Worm (Caenorhabditis elegans) whole organism, L1 larva: ENCODE results near the gene F52H2.5.

ENCODE experiments used
- C04F5.9 ChIP-seq: sonication (generic microtip); optimal IDR thresholded peaks from 2 replicates; lab custom pipeline; 2016; ENCODE audit warnings: missing genetic modification characterization, missing compliant biosample characterization
- C16A3.4 ChIP-seq: fragments of 150-350 bp; optimal IDR thresholded peaks from 2 replicates; lab custom pipeline; 2014; ENCODE audit warnings: missing biosample characterization, missing genetic modification characterization
- F16B12.6 ChIP-seq: fragments of 150-350 bp; optimal IDR thresholded peaks from 2 replicates; lab custom pipeline; 2014; ENCODE audit warnings: missing biosample characterization, missing genetic modification characterization
- Y116A8C.19 ChIP-seq: sonication (generic microtip); optimal IDR thresholded peaks from 2 replicates; lab custom pipeline; 2016; ENCODE audit warnings: missing compliant biosample characterization, missing genetic modification characterization, borderline replicate concordance
- aly-2 ChIP-seq: fragments of 150-350 bp; optimal IDR thresholded peaks from 2 replicates; lab custom pipeline; 2014; ENCODE audit warnings: missing biosample characterization, missing genetic modification characterization
- blmp-1 ChIP-seq: fragments of 150-350 bp; optimal IDR thresholded peaks from 2 replicates; lab custom pipeline; 2014; ENCODE audit warnings: missing biosample characterization, missing genetic modification characterization
- ceh-63 ChIP-seq: fragments of 200-800 bp; sonication (Bioruptor generic); optimal IDR thresholded peaks from 2 replicates; lab custom pipeline; 2018; ENCODE audit warnings: mild to moderate bottlenecking, missing genetic modification characterization, missing compliant biosample characterization
- ceh-88 ChIP-seq: fragments of 200-800 bp; sonication (Bioruptor generic); IDR thresholded peaks from 2 replicates; pipeline ENCODE4 v1.3.6; 2022; ENCODE audit warnings: missing genetic modification characterization, missing compliant biosample characterization
- ceh-90 ChIP-seq: sonication (generic microtip); optimal IDR thresholded peaks from 2 replicates; lab custom pipeline; 2016; ENCODE audit warnings: missing genetic modification characterization, missing compliant biosample characterization
- ces-1 ChIP-seq: fragments of 150-350 bp; optimal IDR thresholded peaks from 2 replicates; lab custom pipeline; 2014; ENCODE audit warnings: missing biosample characterization, missing genetic modification reagents, missing genetic modification characterization
- dpl-1 ChIP-seq, 3 experiments: fragments of 150-350 bp in 2 of 3; sonication (generic microtip) in 1 of 3; optimal IDR thresholded peaks; 2 replicates each; lab custom pipeline; 2014 to 2017; ENCODE audit warnings: missing biosample characterization in 3 of 3, missing genetic modification characterization in 3 of 3, missing genetic modification reagents in 3 of 3
- dsc-1 ChIP-seq: sonication (generic microtip); optimal IDR thresholded peaks from 2 replicates; lab custom pipeline; 2016; ENCODE audit warnings: mild to moderate bottlenecking, missing genetic modification characterization, missing compliant biosample characterization
- efl-3 ChIP-seq: fragments of 200-800 bp; sonication (Bioruptor generic); optimal IDR thresholded peaks from 2 replicates; lab custom pipeline; 2018; ENCODE audit warnings: mild to moderate bottlenecking, missing genetic modification characterization, missing compliant biosample characterization
- egl-27 ChIP-seq, 2 experiments: fragments of 150-350 bp in 1 of 2; sonication (generic microtip); optimal IDR thresholded peaks; 3 replicates each; lab custom pipeline; 2017 to 2018; ENCODE audit warnings: missing biosample characterization in 2 of 2, missing genetic modification characterization in 2 of 2, missing genetic modification reagents in 2 of 2
- elt-3 ChIP-seq, 6 experiments: fragments of 150-350 bp in 1 of 6; sonication (generic microtip); optimal IDR thresholded peaks; 2 replicates each; lab custom pipeline; 2017 to 2018; ENCODE audit warnings: missing biosample characterization in 6 of 6, missing genetic modification characterization in 6 of 6, inconsistent platforms in 1 of 6
- fkh-10 ChIP-seq: sonication (generic microtip); optimal IDR thresholded peaks from 2 replicates; lab custom pipeline; 2017; ENCODE audit warnings: missing biosample characterization, missing genetic modification reagents, missing genetic modification characterization
- fkh-4 ChIP-seq: sonication (generic microtip); optimal IDR thresholded peaks from 2 replicates; lab custom pipeline; 2016; ENCODE audit warnings: missing compliant biosample characterization, missing genetic modification characterization, borderline replicate concordance
- fos-1 ChIP-seq: fragments of 150-350 bp; optimal IDR thresholded peaks from 2 replicates; lab custom pipeline; 2014; ENCODE audit warnings: missing biosample characterization, missing genetic modification characterization
- grh-1 ChIP-seq: fragments of 200-800 bp; sonication (Bioruptor generic); IDR thresholded peaks from 2 replicates; pipeline ENCODE4 v1.3.6; 2022; ENCODE audit warnings: missing genetic modification reagents, missing genetic modification characterization, missing compliant biosample characterization
- hlh-4 ChIP-seq: sonication (generic microtip); optimal IDR thresholded peaks from 2 replicates; lab custom pipeline; 2016; ENCODE audit warnings: mild to moderate bottlenecking, missing genetic modification characterization, missing compliant biosample characterization
- isw-1 ChIP-seq: fragments of 200-800 bp; sonication (Bioruptor generic); IDR thresholded peaks from 2 replicates; pipeline ENCODE4 v1.3.6; 2022; ENCODE audit warnings: missing genetic modification characterization, missing compliant biosample characterization
- jun-1 ChIP-seq: fragments of 150-350 bp; optimal IDR thresholded peaks from 2 replicates; lab custom pipeline; 2014; ENCODE audit warnings: missing biosample characterization, missing genetic modification reagents, missing genetic modification characterization
- lin-14 ChIP-seq: fragments of 200-800 bp; sonication (Bioruptor generic); optimal IDR thresholded peaks from 2 replicates; lab custom pipeline; 2018; ENCODE audit warnings: mild to moderate bottlenecking, missing genetic modification characterization, moderate library complexity, missing compliant biosample characterization
- lin-15B ChIP-seq: fragments of 150-350 bp; sonication (generic microtip); optimal IDR thresholded peaks from 3 replicates; lab custom pipeline; 2014; ENCODE audit warnings: missing biosample characterization, missing genetic modification characterization
- lin-35 ChIP-seq, 2 experiments: fragments of 150-350 bp; optimal IDR thresholded peaks; 2 replicates each; lab custom pipeline; 2014; ENCODE audit warnings: missing biosample characterization in 2 of 2, missing genetic modification characterization in 2 of 2, missing genetic modification reagents in 2 of 2
- lin-39 ChIP-seq: fragments of 150-350 bp; optimal IDR thresholded peaks from 2 replicates; lab custom pipeline; 2014; ENCODE audit warnings: missing biosample characterization, missing genetic modification reagents, missing genetic modification characterization
- mab-9 ChIP-seq: fragments of 200-800 bp; sonication (Bioruptor generic); IDR thresholded peaks from 2 replicates; pipeline ENCODE4 v1.3.6; 2022; ENCODE audit warnings: missing genetic modification reagents, missing genetic modification characterization, missing compliant biosample characterization
- mdl-1 ChIP-seq, 2 experiments: fragments of 150-350 bp; optimal IDR thresholded peaks; 2 replicates each; lab custom pipeline; 2014 to 2017; ENCODE audit warnings: missing biosample characterization in 2 of 2, missing genetic modification characterization in 2 of 2, inconsistent platforms in 1 of 2
- mef-2 ChIP-seq: fragments of 150-350 bp; optimal IDR thresholded peaks from 2 replicates; lab custom pipeline; 2014; ENCODE audit warnings: missing biosample characterization, missing genetic modification characterization
- nhr-19 ChIP-seq: fragments of 200-800 bp; sonication (Bioruptor generic); conservative IDR thresholded peaks from 2 replicates; pipeline ENCODE4 v1.3.6; 2022; ENCODE audit warnings: missing genetic modification characterization, missing compliant biosample characterization
- nhr-20 ChIP-seq: sonication (generic microtip); optimal IDR thresholded peaks from 2 replicates; lab custom pipeline; 2016; ENCODE audit warnings: mild to moderate bottlenecking, missing genetic modification characterization, missing compliant biosample characterization
- nhr-237 ChIP-seq: fragments of 150-350 bp; optimal IDR thresholded peaks from 2 replicates; lab custom pipeline; 2014; ENCODE audit warnings: missing biosample characterization, missing genetic modification characterization
- nhr-28 ChIP-seq: fragments of 150-350 bp; optimal IDR thresholded peaks from 2 replicates; lab custom pipeline; 2014; ENCODE audit warnings: missing biosample characterization, missing genetic modification characterization
- nhr-47 ChIP-seq: sonication (generic microtip); optimal IDR thresholded peaks from 2 replicates; lab custom pipeline; 2016; ENCODE audit warnings: mild to moderate bottlenecking, missing genetic modification characterization, moderate library complexity, missing compliant biosample characterization
- nhr-71 ChIP-seq: sonication (generic microtip); optimal IDR thresholded peaks from 2 replicates; lab custom pipeline; 2016; ENCODE audit warnings: mild to moderate bottlenecking, missing genetic modification characterization, moderate library complexity, missing compliant biosample characterization
- nhr-84 ChIP-seq: sonication (generic microtip); optimal IDR thresholded peaks from 2 replicates; lab custom pipeline; 2017; ENCODE audit warnings: missing biosample characterization, missing genetic modification characterization
- nhr-85 ChIP-seq: sonication (generic microtip); peaks from one replicate; lab custom pipeline; 2016; ENCODE audit warnings: missing genetic modification characterization, inconsistent platforms, missing compliant biosample characterization
- nhr-90 ChIP-seq: sonication (generic microtip); optimal IDR thresholded peaks from 2 replicates; lab custom pipeline; 2016; ENCODE audit warnings: mild to moderate bottlenecking, missing genetic modification characterization, missing compliant biosample characterization; ENCODE audit not compliant: poor library complexity
- pqm-1 ChIP-seq: sonication (generic microtip); optimal IDR thresholded peaks from 3 replicates; lab custom pipeline; 2017; ENCODE audit warnings: missing biosample characterization, missing genetic modification characterization
- rnt-1 ChIP-seq: sonication (generic microtip); optimal IDR thresholded peaks from 2 replicates; lab custom pipeline; 2016; ENCODE audit warnings: mild to moderate bottlenecking, missing genetic modification characterization, moderate library complexity, missing compliant biosample characterization
- skn-1 ChIP-seq: fragments of 150-350 bp; optimal IDR thresholded peaks from 2 replicates; lab custom pipeline; 2014; ENCODE audit warnings: missing biosample characterization, missing genetic modification characterization
- snu-23 ChIP-seq: sonication (generic microtip); optimal IDR thresholded peaks from 2 replicates; lab custom pipeline; 2016; ENCODE audit warnings: missing genetic modification characterization, missing compliant biosample characterization
- sox-4 ChIP-seq: sonication (generic microtip); optimal IDR thresholded peaks from 2 replicates; lab custom pipeline; 2016; ENCODE audit warnings: missing genetic modification characterization, missing compliant biosample characterization
- tbx-2 ChIP-seq: sonication (generic microtip); optimal IDR thresholded peaks from 2 replicates; lab custom pipeline; 2016; ENCODE audit warnings: missing genetic modification characterization, missing compliant biosample characterization
- tlp-1 ChIP-seq: fragments of 150-350 bp; optimal IDR thresholded peaks from 2 replicates; lab custom pipeline; 2014; ENCODE audit warnings: missing biosample characterization, missing genetic modification characterization
- unc-130 ChIP-seq: fragments of 150-350 bp; optimal IDR thresholded peaks from 2 replicates; lab custom pipeline; 2017; ENCODE audit warnings: missing biosample characterization, missing genetic modification characterization, inconsistent platforms
- unc-62 ChIP-seq: fragments of 150-350 bp; optimal IDR thresholded peaks from 2 replicates; lab custom pipeline; 2014; ENCODE audit warnings: missing biosample characterization, missing genetic modification reagents, missing genetic modification characterization
- unc-86 ChIP-seq: sonication (generic microtip); optimal IDR thresholded peaks from 2 replicates; lab custom pipeline; 2016; ENCODE audit warnings: missing genetic modification characterization, missing compliant biosample characterization
- unc-98 ChIP-seq: fragments of 200-800 bp; sonication (Bioruptor generic); IDR thresholded peaks from 2 replicates; pipeline ENCODE4 v1.3.6; 2022; ENCODE audit warnings: missing genetic modification characterization, missing compliant biosample characterization
- vab-15 ChIP-seq: sonication (generic microtip); optimal IDR thresholded peaks from 2 replicates; lab custom pipeline; 2017; ENCODE audit warnings: missing genotype, mild to moderate bottlenecking, missing genetic modification characterization, missing compliant biosample characterization
- xbp-1 ChIP-seq: sonication (generic microtip); optimal IDR thresholded peaks from 2 replicates; lab custom pipeline; 2016; ENCODE audit warnings: missing genetic modification characterization, missing compliant biosample characterization
- zag-1 ChIP-seq: fragments of 150-350 bp; optimal IDR thresholded peaks from 2 replicates; lab custom pipeline; 2014; ENCODE audit warnings: missing biosample characterization, missing genetic modification characterization
- zip-4 ChIP-seq: fragments of 200-800 bp; sonication (Bioruptor generic); optimal IDR thresholded peaks from 2 replicates; lab custom pipeline; 2018; ENCODE audit warnings: mild to moderate bottlenecking, missing genetic modification characterization, moderate library complexity, missing compliant biosample characterization
- ztf-11 ChIP-seq, 2 experiments: sonication (generic microtip); optimal IDR thresholded peaks; 2 replicates each; lab custom pipeline; 2016 to 2017; ENCODE audit warnings: missing genetic modification characterization in 2 of 2, missing biosample characterization in 1 of 2, missing compliant biosample characterization in 1 of 2

F52H2.5 gene

DNA sequence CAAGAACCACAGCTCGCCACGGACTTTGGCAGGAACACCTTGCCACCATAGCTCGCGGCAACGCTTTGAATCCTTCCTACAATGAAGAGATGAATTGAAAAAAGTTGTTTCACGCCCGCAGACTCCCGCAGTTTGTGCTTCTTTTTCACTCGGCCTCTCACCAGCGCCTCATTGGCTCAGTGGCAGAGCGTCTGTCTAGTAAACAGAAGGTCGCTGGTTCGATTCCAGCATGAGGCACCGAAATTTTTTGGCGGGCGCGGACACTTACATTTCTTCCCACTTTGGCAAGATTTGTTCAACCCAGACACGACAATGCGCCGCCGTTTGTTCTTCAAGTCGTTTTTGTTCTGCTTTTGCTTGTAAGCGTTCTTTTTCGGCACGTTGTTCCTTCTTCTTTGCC is 32.0 kb downstream of the F52H2.5 start:
- no peak for TF ChIP-seq vab-15 (tag; lab: Kevin White, UChicago)
- TF ChIP-seq fos-1 (tag; lab: Kevin White, UChicago) = no peak
- TF ChIP-seq C16A3.4 = no peak
- TF ChIP-seq nhr-19 = 0 out of 2 replicates have a peak, but pooled peaks have one; percentile 33
- no peak for TF ChIP-seq ces-1 (GFP tag; lab: Kevin White, UChicago)
- TF ChIP-seq fkh-10 = peak; percentile 59
- no peak for TF ChIP-seq Y116A8C.19
- peak; percentile 23 for TF ChIP-seq dsc-1 (tag; lab: Kevin White, UChicago)
- TF ChIP-seq hlh-4 (tag; lab: Kevin White, UChicago) = no peak
- TF ChIP-seq unc-130 (tag; lab: Kevin White, UChicago) = no peak
- TF ChIP-seq nhr-20 = peak; percentile 26
- no peak for TF ChIP-seq tlp-1 (tag; lab: Kevin White, UChicago)
- no peak for TF ChIP-seq aly-2 (tag; lab: Kevin White, UChicago)
- no peak for TF ChIP-seq zip-4
- TF ChIP-seq elt-3 (tag; optimal IDR thresholded peaks at IDR 0.05; lab: Kevin White, UChicago) = no peak
- TF ChIP-seq nhr-84 (tag; lab: Kevin White, UChicago) = no peak
- no peak for TF ChIP-seq jun-1 (tag; lab: Kevin White, UChicago)
- TF ChIP-seq rnt-1 (tag; lab: Kevin White, UChicago) = peak; percentile 52
- TF ChIP-seq grh-1 (GFP tag; lab: Robert Waterston, UW) = no peak
- TF ChIP-seq nhr-71 = peak; percentile 53
- TF ChIP-seq egl-27 (tag; optimal IDR thresholded peaks at IDR 0.05; lab: Kevin White, UChicago) = no peak
- TF ChIP-seq unc-86 (tag; lab: Kevin White, UChicago) = no peak
- TF ChIP-seq mab-9 (GFP tag; lab: Robert Waterston, UW) = no peak
- peak; percentile 57 for TF ChIP-seq snu-23
- no peak for TF ChIP-seq ceh-88 (GFP tag; lab: Robert Waterston, UW)
- no peak for TF ChIP-seq sox-4 (tag; lab: Kevin White, UChicago)
- TF ChIP-seq ceh-90 (tag; lab: Kevin White, UChicago) = no peak
- no peak for TF ChIP-seq zag-1 (tag; lab: Kevin White, UChicago)
- no peak for TF ChIP-seq ztf-11 (tag; optimal IDR thresholded peaks at IDR 0.05; lab: Kevin White, UChicago)
- TF ChIP-seq mdl-1 (tag; optimal IDR thresholded peaks at IDR 0.05; lab: Kevin White, UChicago) = peak in 1 of 2 experiments; percentile 11
- TF ChIP-seq lin-14 = peak; percentile 47
- TF ChIP-seq nhr-90 (tag; lab: Kevin White, UChicago) = peak; percentile 38
- TF ChIP-seq nhr-47 (tag; lab: Kevin White, UChicago) = peak; percentile 51
- peak in 1 of 2 experiments; percentile 44 for TF ChIP-seq lin-35 (GFP tag; optimal IDR thresholded peaks at IDR 0.05; lab: Kevin White, UChicago)
- TF ChIP-seq lin-39 (tag; lab: Kevin White, UChicago) = no peak
- TF ChIP-seq nhr-237 (tag; lab: Kevin White, UChicago) = no peak
- TF ChIP-seq isw-1 (GFP tag; lab: Robert Waterston, UW) = no peak
- TF ChIP-seq nhr-28 (tag; lab: Kevin White, UChicago) = no peak
- peak; percentile 47 for TF ChIP-seq nhr-85 (tag; lab: Kevin White, UChicago)
- TF ChIP-seq mef-2 (tag; lab: Kevin White, UChicago) = no peak
- no peak for TF ChIP-seq pqm-1 (tag; lab: Kevin White, UChicago)
- peak in 1 of 3 experiments; percentile 1 for TF ChIP-seq dpl-1 (GFP tag; optimal IDR thresholded peaks at IDR 0.05; lab: Kevin White, UChicago)
- no peak for TF ChIP-seq F16B12.6 (tag; lab: Kevin White, UChicago)
- TF ChIP-seq xbp-1 (tag; lab: Kevin White, UChicago) = peak; percentile 17
- no peak for TF ChIP-seq tbx-2
- TF ChIP-seq fkh-4 = no peak
- TF ChIP-seq unc-98 = no peak
- no peak for TF ChIP-seq blmp-1
- no peak for TF ChIP-seq ceh-63 (GFP tag; lab: Kevin White, UChicago)
- TF ChIP-seq lin-15B = no peak
- TF ChIP-seq skn-1 (tag; lab: Kevin White, UChicago) = peak; percentile 78
- TF ChIP-seq C04F5.9 (tag; lab: Kevin White, UChicago) = no peak
- TF ChIP-seq unc-62 (GFP tag; lab: Kevin White, UChicago) = no peak
- no peak for TF ChIP-seq efl-3 (GFP tag; lab: Kevin White, UChicago)
